Fruit fly (Drosophila melanogaster) whole organism, prepupa: ENCODE data around the gene CG43755.
A peak's percentile ranks its signal among the peaks of the same experiment; 100 is the strongest.

Experiments
- Blimp-1 ChIP-seq: fragments of 200-800 bp; sonication (Bioruptor generic); optimal IDR thresholded peaks from 3 replicates; lab custom pipeline; 2017; ENCODE audit warnings: missing biosample characterization, missing genetic modification characterization, mild to moderate bottlenecking, moderate library complexity, missing genetic modification reagents
- CG11294 ChIP-seq: fragments of 200-800 bp; sonication (Bioruptor generic); IDR thresholded peaks from 2 replicates; pipeline ENCODE4 v1.3.6; 2022; ENCODE audit warnings: missing biosample characterization, missing genetic modification characterization
- CG11762 ChIP-seq: fragments of 200-800 bp; sonication (Bioruptor generic); optimal IDR thresholded peaks from 3 replicates; lab custom pipeline; 2016; ENCODE audit warnings: missing biosample characterization, missing genetic modification characterization; ENCODE audit not compliant: insufficient read depth
- CG11902 ChIP-seq: fragments of 200-800 bp; sonication (Bioruptor generic); optimal IDR thresholded peaks from 3 replicates; lab custom pipeline; 2016; ENCODE audit warnings: missing biosample characterization, missing genetic modification characterization
- CG15336 ChIP-seq: fragments of 200-800 bp; sonication (Bioruptor generic); IDR thresholded peaks from 2 replicates; pipeline ENCODE4 v1.3.6; 2022; ENCODE audit warnings: missing biosample characterization, missing genetic modification characterization
- CG1621 ChIP-seq: fragments of 200-800 bp; sonication (Bioruptor generic); optimal IDR thresholded peaks from 3 replicates; lab custom pipeline; 2018; ENCODE audit warnings: missing biosample characterization, mild to moderate bottlenecking, missing genetic modification characterization
- CG3032 ChIP-seq: fragments of 200-800 bp; optimal IDR thresholded peaks from 2 replicates; lab custom pipeline; 2019; ENCODE audit warnings: missing biosample characterization, mild to moderate bottlenecking, missing genetic modification characterization, moderate library complexity
- CG31627 ChIP-seq: fragments of 200-800 bp; sonication (Bioruptor generic); optimal IDR thresholded peaks from 3 replicates; lab custom pipeline; 2016; ENCODE audit warnings: missing biosample characterization, missing genetic modification characterization
- CG32006 ChIP-seq: fragments of 200-800 bp; sonication (Bioruptor generic); optimal IDR thresholded peaks from 3 replicates; lab custom pipeline; 2017; ENCODE audit warnings: missing biosample characterization, mild to moderate bottlenecking, missing genetic modification characterization
- CG34406 ChIP-seq: fragments of 200-800 bp; sonication (Bioruptor generic); optimal IDR thresholded peaks from 3 replicates; lab custom pipeline; 2016; ENCODE audit warnings: missing biosample characterization, missing genetic modification characterization
- CG6163 ChIP-seq: fragments of 200-800 bp; sonication (Bioruptor generic); IDR thresholded peaks from 3 replicates; pipeline ENCODE4 v1.3.6; 2022; ENCODE audit warnings: missing biosample characterization, missing genetic modification characterization
- CG6276 ChIP-seq: fragments of 200-800 bp; sonication (Bioruptor generic); optimal IDR thresholded peaks from 2 replicates; lab custom pipeline; 2017; ENCODE audit warnings: missing biosample characterization, mild to moderate bottlenecking, missing genetic modification characterization
- CG6808 ChIP-seq: fragments of 200-800 bp; sonication (Bioruptor generic); optimal IDR thresholded peaks from 3 replicates; lab custom pipeline; 2017; ENCODE audit warnings: missing biosample characterization, missing genetic modification characterization, mild to moderate bottlenecking, moderate library complexity, missing genetic modification reagents
- CG8119 ChIP-seq: fragments of 200-800 bp; sonication (Bioruptor generic); IDR thresholded peaks from 3 replicates; pipeline ENCODE4 v1.3.6; 2022; ENCODE audit warnings: missing biosample characterization, missing genetic modification characterization
- CG8632 ChIP-seq: fragments of 200-800 bp; sonication (Bioruptor generic); optimal IDR thresholded peaks from 3 replicates; lab custom pipeline; 2016; ENCODE audit warnings: missing biosample characterization, missing genetic modification characterization
- CG9139 ChIP-seq: fragments of 200-800 bp; sonication (Bioruptor generic); optimal IDR thresholded peaks from 3 replicates; lab custom pipeline; 2017; ENCODE audit warnings: missing biosample characterization, mild to moderate bottlenecking, missing genetic modification characterization
- Eip75B ChIP-seq: fragments of 200-800 bp; sonication (Bioruptor generic); optimal IDR thresholded peaks from 3 replicates; lab custom pipeline; 2016; ENCODE audit warnings: missing biosample characterization, missing genetic modification characterization
- Eip78C ChIP-seq: fragments of 200-800 bp; sonication (Bioruptor generic); peaks from one replicate; lab custom pipeline; 2016; ENCODE audit warnings: missing biosample characterization, missing genetic modification characterization
- Eip93F ChIP-seq: fragments of 200-800 bp; sonication (Bioruptor generic); optimal IDR thresholded peaks from 2 replicates; lab custom pipeline; 2016; ENCODE audit warnings: missing biosample characterization, mild to moderate bottlenecking, missing genetic modification characterization
- Ets96B ChIP-seq: fragments of 200-800 bp; optimal IDR thresholded peaks from 2 replicates; lab custom pipeline; 2019; ENCODE audit warnings: missing biosample characterization, mild to moderate bottlenecking, missing genetic modification characterization, moderate library complexity
- Hr39 ChIP-seq: fragments of 200-800 bp; sonication (Bioruptor generic); optimal IDR thresholded peaks from 2 replicates; lab custom pipeline; 2016; ENCODE audit warnings: missing biosample characterization, missing genetic modification characterization
- OdsH ChIP-seq: fragments of 200-800 bp; sonication (Bioruptor generic); optimal IDR thresholded peaks from 3 replicates; lab custom pipeline; 2016; ENCODE audit warnings: missing biosample characterization, missing genetic modification characterization
- Sox102F ChIP-seq: fragments of 200-800 bp; sonication (Bioruptor generic); optimal IDR thresholded peaks from 2 replicates; lab custom pipeline; 2016; ENCODE audit warnings: missing biosample characterization, mild to moderate bottlenecking, missing genetic modification characterization
- acj6 ChIP-seq: fragments of 200-800 bp; sonication (Bioruptor generic); optimal IDR thresholded peaks from 3 replicates; lab custom pipeline; 2016; ENCODE audit warnings: missing biosample characterization, missing genetic modification characterization
- cyc ChIP-seq: fragments of 200-800 bp; sonication (Bioruptor generic); optimal IDR thresholded peaks from 3 replicates; lab custom pipeline; 2016; ENCODE audit warnings: missing biosample characterization, missing genetic modification characterization
- eg ChIP-seq: fragments of 200-800 bp; sonication (Bioruptor generic); IDR thresholded peaks from 3 replicates; pipeline ENCODE4 v1.3.6; 2022; ENCODE audit warnings: missing biosample characterization, missing genetic modification characterization
- esn ChIP-seq: fragments of 200-800 bp; sonication (Bioruptor generic); optimal IDR thresholded peaks from 2 replicates; lab custom pipeline; 2016; ENCODE audit warnings: missing biosample characterization, mild to moderate bottlenecking, missing genetic modification characterization, moderate library complexity
- fd59A ChIP-seq: fragments of 200-800 bp; sonication (Bioruptor generic); optimal IDR thresholded peaks from 2 replicates; lab custom pipeline; 2017; ENCODE audit warnings: missing biosample characterization, mild to moderate bottlenecking, missing genetic modification characterization, missing genetic modification reagents
- fd85E ChIP-seq: fragments of 200-800 bp; sonication (Bioruptor generic); optimal IDR thresholded peaks from 3 replicates; lab custom pipeline; 2016; ENCODE audit warnings: missing biosample characterization, missing genetic modification characterization
- fkh ChIP-seq: fragments of 200-800 bp; sonication (Bioruptor generic); optimal IDR thresholded peaks from 3 replicates; lab custom pipeline; 2017; ENCODE audit warnings: missing biosample characterization, mild to moderate bottlenecking, missing genetic modification characterization, moderate library complexity
- lz ChIP-seq: fragments of 200-800 bp; sonication (Bioruptor generic); optimal IDR thresholded peaks from 3 replicates; lab custom pipeline; 2016; ENCODE audit warnings: missing biosample characterization, missing genetic modification characterization
- salr ChIP-seq, 2 experiments: fragments of 200-800 bp; sonication (Bioruptor generic); optimal IDR thresholded peaks; 3 replicates each; lab custom pipeline; 2016 to 2018; ENCODE audit warnings: missing biosample characterization in 2 of 2, missing genetic modification characterization in 2 of 2, mild to moderate bottlenecking in 1 of 2
- spab ChIP-seq: fragments of 200-800 bp; sonication (Bioruptor generic); optimal IDR thresholded peaks from 2 replicates; lab custom pipeline; 2017; ENCODE audit warnings: missing biosample characterization, mild to moderate bottlenecking, missing genetic modification characterization, missing genetic modification reagents
- ss ChIP-seq, 2 experiments: fragments of 200-800 bp; sonication (Bioruptor generic); optimal IDR thresholded peaks; 2 replicates in 1 of 2; 3 replicates in 1 of 2; lab custom pipeline; 2017 to 2018; ENCODE audit warnings: mild to moderate bottlenecking in 2 of 2, missing biosample characterization in 2 of 2, missing genetic modification characterization in 2 of 2, moderate library complexity in 1 of 2
- svp ChIP-seq: fragments of 200-800 bp; sonication (Bioruptor generic); peaks from one replicate; lab custom pipeline; 2016; ENCODE audit warnings: missing biosample characterization, missing genetic modification characterization
- topi ChIP-seq: fragments of 200-800 bp; sonication (Bioruptor generic); optimal IDR thresholded peaks from 3 replicates; lab custom pipeline; 2016; ENCODE audit warnings: missing biosample characterization, missing genetic modification characterization

The CG43755 gene

DNA sequence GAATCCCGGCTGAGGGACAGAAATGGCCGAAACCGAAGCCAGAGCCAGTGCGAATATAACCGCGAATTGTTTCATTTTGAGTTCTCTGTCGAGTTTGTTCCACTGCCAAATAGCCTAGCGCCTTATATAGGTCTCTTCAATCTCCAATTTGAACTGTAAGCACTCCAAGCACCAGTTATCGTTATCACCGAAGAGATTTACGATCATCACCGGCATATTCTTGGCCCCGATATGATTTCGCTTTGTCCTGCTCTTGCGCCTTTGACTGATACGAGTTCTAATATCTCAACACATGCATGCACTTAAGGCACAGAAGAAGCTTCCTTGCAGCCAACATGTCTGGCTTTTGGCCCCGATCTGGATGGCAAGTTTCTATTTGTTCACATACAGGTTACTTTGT is 10.4 kb downstream of the CG43755 start, which contains the start of gene CG11912:
Gene CG11912, minus strand, starts transcription at position 101 of the 400 bp plus-strand sequence.
- TF ChIP-seq OdsH (GFP tag; lab: Kevin White, UChicago): no peak
- TF ChIP-seq ss (GFP tag; optimal IDR thresholded peaks at IDR 0.05; lab: Kevin White, UChicago): no peak
- no peak for TF ChIP-seq CG6163
- no peak for TF ChIP-seq CG15336 (GFP tag; lab: Robert Waterston, UW)

DNA sequence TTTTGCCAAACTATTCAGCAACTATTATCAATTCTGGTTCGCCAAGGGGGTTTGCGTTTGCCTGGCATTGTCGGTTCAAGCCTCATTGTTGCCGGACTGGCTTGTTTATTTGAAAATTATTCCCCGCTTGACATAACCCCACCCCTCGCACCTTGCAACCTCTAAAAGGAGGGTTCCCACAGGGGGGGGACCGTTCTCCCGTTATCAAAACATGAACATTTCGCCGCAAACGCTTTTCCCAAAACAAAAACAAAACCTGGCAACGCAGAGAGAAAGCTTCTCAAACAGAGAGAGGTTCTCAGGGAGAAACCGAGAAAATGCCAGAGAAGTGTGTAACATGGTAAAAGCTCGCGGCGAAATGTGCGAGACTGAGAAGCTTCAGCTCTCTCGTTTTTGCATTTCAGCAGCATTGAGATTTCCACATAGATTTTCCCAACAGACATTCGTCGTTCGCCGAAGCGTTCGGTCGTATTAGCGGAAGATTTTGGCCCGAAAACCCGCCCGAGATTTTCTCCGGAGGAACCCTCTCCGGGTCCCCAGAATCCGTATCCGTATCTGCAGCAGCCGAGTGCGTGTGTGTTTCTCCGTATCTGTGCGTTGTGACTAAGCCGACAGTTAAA is 19.6 kb downstream of the CG43755 start:
- TF ChIP-seq CG15336 (GFP tag; lab: Robert Waterston, UW) (peak; percentile 25; the same call in 1 of the 2 replicates), CG32006 (GFP tag; lab: Kevin White, UChicago) (no peak), CG6276 (GFP tag; lab: Kevin White, UChicago) (no peak), CG11902 (GFP tag; lab: Kevin White, UChicago) (no peak), fd59A (GFP tag; lab: Kevin White, UChicago) (no peak), CG6163 (no peak), CG11294 (no peak), cyc (GFP tag; lab: Kevin White, UChicago) (no peak), salr (GFP tag; optimal IDR thresholded peaks at IDR 0.05; lab: Kevin White, UChicago) (no peak), lz (no peak), CG31627 (GFP tag; lab: Kevin White, UChicago) (no peak), fd85E (GFP tag; lab: Kevin White, UChicago) (no peak), esn (GFP tag; lab: Kevin White, UChicago) (no peak), Eip75B (no peak), Blimp-1 (no peak), CG8632 (GFP tag; lab: Kevin White, UChicago) (no peak), Hr39 (GFP tag; lab: Kevin White, UChicago) (no peak), eg (peak; percentile 57; the same call in 1 of the 3 replicates), Ets96B (no peak), ss (GFP tag; optimal IDR thresholded peaks at IDR 0.05; lab: Kevin White, UChicago) (no peak), CG9139 (GFP tag; lab: Kevin White, UChicago) (no peak), CG1621 (tag; lab: Kevin White, UChicago) (no peak), topi (GFP tag; lab: Kevin White, UChicago) (no peak), CG8119 (0 out of 3 replicates have a peak, but pooled peaks have one; percentile 26), CG3032 (tag; lab: Kevin White, UChicago) (no peak), spab (GFP tag; lab: Kevin White, UChicago) (no peak), Sox102F (GFP tag; lab: Kevin White, UChicago) (no peak), Eip78C (peak; percentile 39), OdsH (GFP tag; lab: Kevin White, UChicago) (no peak), CG11762 (GFP tag; lab: Kevin White, UChicago) (no peak), fkh (GFP tag; lab: Kevin White, UChicago) (peak; percentile 59), svp (GFP tag; lab: Kevin White, UChicago) (peak; percentile 66), CG6808 (GFP tag; lab: Kevin White, UChicago) (no peak), CG34406 (GFP tag; lab: Kevin White, UChicago) (no peak), acj6 (no peak), Eip93F (GFP tag; lab: Kevin White, UChicago) (no peak)
- TF ChIP-seq, all 60 proteins: peak for 6

DNA sequence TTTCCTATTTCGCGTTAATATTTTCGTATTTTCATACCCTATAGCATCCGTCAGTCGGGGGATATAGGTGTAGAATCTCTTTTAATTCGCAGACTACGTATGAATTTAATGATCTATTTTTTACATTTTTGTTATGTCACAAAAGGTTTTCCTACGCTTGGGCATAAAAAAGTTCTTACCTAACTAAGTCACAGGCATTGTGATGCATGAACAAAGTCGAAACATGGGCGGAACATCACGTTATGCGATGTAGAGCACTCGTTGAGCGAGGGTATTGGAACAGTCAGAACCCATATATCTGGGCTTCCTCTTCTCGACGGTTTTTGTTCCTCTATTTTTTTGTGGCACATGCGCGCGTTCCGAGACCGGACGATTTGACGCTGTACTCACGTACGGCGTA is 20.4 kb downstream of the CG43755 start:
- TF ChIP-seq CG32006 (GFP tag; lab: Kevin White, UChicago) (no peak), Eip78C (peak; percentile 29), OdsH (GFP tag; lab: Kevin White, UChicago) (peak; percentile 5)
- TF ChIP-seq, all 60 proteins: peak for 2
